Worm (Caenorhabditis elegans) whole organism, late embryonic: ENCODE data around the gene pqn-89.

Source experiments
- C08G9.2 ChIP-seq: sonication (generic microtip); optimal IDR thresholded peaks from 2 replicates; lab custom pipeline; 2016; ENCODE audit warnings: mild to moderate bottlenecking, missing genetic modification characterization, moderate library complexity, missing compliant biosample characterization
- F13H6.1 ChIP-seq: sonication (generic microtip); optimal IDR thresholded peaks from 2 replicates; lab custom pipeline; 2016; ENCODE audit warnings: missing genetic modification characterization, missing compliant biosample characterization
- K09A11.1 ChIP-seq: sonication (generic microtip); optimal IDR thresholded peaks from 2 replicates; lab custom pipeline; 2017; ENCODE audit warnings: antibody characterized with exemption, mild to moderate bottlenecking, missing genetic modification characterization, missing compliant biosample characterization; ENCODE audit not compliant: insufficient read depth
- ama-1 ChIP-seq: fragments of 150-350 bp; optimal IDR thresholded peaks from 2 replicates; lab custom pipeline; 2014
- fkh-10 ChIP-seq: fragments of 150-350 bp; optimal IDR thresholded peaks from 2 replicates; lab custom pipeline; 2014; ENCODE audit warnings: missing biosample characterization, missing genetic modification reagents, missing genetic modification characterization
- hlh-8 ChIP-seq: sonication (generic microtip); optimal IDR thresholded peaks from 2 replicates; lab custom pipeline; 2016; ENCODE audit warnings: missing genotype, missing genetic modification characterization, missing compliant biosample characterization
- lin-11 ChIP-seq: fragments of 200-800 bp; sonication (Bioruptor generic); optimal IDR thresholded peaks from 2 replicates; lab custom pipeline; 2018; ENCODE audit warnings: mild to moderate bottlenecking, missing genetic modification characterization, missing compliant biosample characterization
- nhr-11 ChIP-seq: fragments of 150-350 bp; optimal IDR thresholded peaks from 2 replicates; lab custom pipeline; 2014; ENCODE audit warnings: missing biosample characterization, missing genetic modification characterization
- unc-86 ChIP-seq: sonication (generic microtip); optimal IDR thresholded peaks from 2 replicates; lab custom pipeline; 2016; ENCODE audit warnings: missing genetic modification characterization, missing compliant biosample characterization

- TF ChIP-seq C08G9.2 (no peak), K09A11.1 (no peak), hlh-8 (tag; lab: Kevin White, UChicago) (no peak), lin-11 (tag; lab: Kevin White, UChicago) (no peak), nhr-11 (tag; lab: Kevin White, UChicago) (no peak), F13H6.1 (tag; lab: Kevin White, UChicago) (no peak), fkh-10 (GFP tag; lab: Kevin White, UChicago) (no peak), unc-86 (tag; lab: Kevin White, UChicago) (no peak), ama-1 (lab: Kevin White, UChicago) (no peak)
Observed at ce11 chrIV:6529832-6530231, 23.3 kb downstream of the pqn-89 start.
